Worm (Caenorhabditis elegans) whole organism, L4 larva: ENCODE data around the gene F40G12.4.

Source experiments
- lin-1 ChIP-seq: fragments of 200-800 bp; sonication (Bioruptor generic); IDR thresholded peaks from 2 replicates; pipeline ENCODE4 v1.3.6; 2022; ENCODE audit warnings: missing genetic modification reagents, missing genetic modification characterization, missing compliant biosample characterization
- pqm-1 ChIP-seq: sonication (generic microtip); optimal IDR thresholded peaks from 2 replicates; lab custom pipeline; 2017; ENCODE audit warnings: missing biosample characterization, missing genetic modification characterization

DNA sequence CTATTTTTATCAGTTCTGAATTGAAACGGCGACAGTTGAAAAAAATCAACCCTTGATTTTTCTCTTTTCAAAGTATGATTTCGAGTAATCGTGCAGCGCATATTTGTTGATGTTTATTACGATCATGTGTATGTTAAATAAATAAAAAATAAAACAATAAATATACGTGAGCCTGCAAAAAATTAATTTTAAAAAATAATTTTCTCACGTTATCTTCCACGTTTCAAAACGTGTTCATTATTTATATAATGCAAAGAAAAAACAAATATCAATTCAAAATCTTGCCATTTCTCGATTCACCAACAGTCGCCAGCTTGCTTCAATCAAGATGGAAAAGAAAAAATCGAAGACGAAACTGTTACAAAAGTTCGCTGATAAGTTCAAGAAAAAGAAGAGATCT lies 14.7 kb upstream of the F40G12.4 start, which contains the start of gene F40G12.10:
- TF ChIP-seq pqm-1 (tag; lab: Kevin White, UChicago) (no peak), lin-1 (GFP tag; lab: Robert Waterston, UW) (no peak)
